Worm (Caenorhabditis elegans): ENCODE data around the gene dpy-8.

Gene dpy-8

ce11 chrX:5100738-5101379 lies 49.4 kb downstream of the dpy-8 start, which contains the start of gene vit-2 (continued):
- TF ChIP-seq nhr-90 (tag; optimal IDR thresholded peaks at IDR 0.05): peak; percentile 70
- peak; percentile 54; the same call in 1 of the 2 replicates for TF ChIP-seq ekl-4 (GFP tag; IDR thresholded peaks at IDR 0.05)
- TF ChIP-seq Y53G8AR.9 (GFP tag; conservative IDR thresholded peaks at IDR 0.05): peak; percentile 85; the same call in 1 of the 2 replicates
- TF ChIP-seq ztf-26 (tag; optimal IDR thresholded peaks at IDR 0.05): peak; percentile 7
- TF ChIP-seq snpc-3.4 (tag; optimal IDR thresholded peaks at IDR 0.05): no peak
- TF ChIP-seq F23B12.7 (tag; optimal IDR thresholded peaks at IDR 0.05; ENCODE audit: insufficient read depth): no peak
- no peak for TF ChIP-seq ama-1 (optimal IDR thresholded peaks at IDR 0.05)
- no peak for TF ChIP-seq ama-1 (GFP tag; optimal IDR thresholded peaks at IDR 0.05)
- TF ChIP-seq zfh-2 (GFP tag; conservative IDR thresholded peaks at IDR 0.05): peak; percentile 76
- TF ChIP-seq bed-1 (GFP tag; IDR thresholded peaks at IDR 0.05): 0 out of 2 replicates have a peak, but pooled peaks have one; percentile 53
- TF ChIP-seq tbp1 (GFP tag; optimal IDR thresholded peaks at IDR 0.05): peak; percentile 11
- no peak for TF ChIP-seq ceh-100 (GFP tag; IDR thresholded peaks at IDR 0.05)
- TF ChIP-seq dpl-1 (GFP tag; optimal IDR thresholded peaks at IDR 0.05): no peak
- no peak for TF ChIP-seq lag-1 (GFP tag; IDR thresholded peaks at IDR 0.05)
- TF ChIP-seq B0019.2 (GFP tag; conservative IDR thresholded peaks at IDR 0.05): no peak
- peak; percentile 79 for TF ChIP-seq nhr-80 (tag; optimal IDR thresholded peaks at IDR 0.05)
- TF ChIP-seq nhr-179 (tag; optimal IDR thresholded peaks at IDR 0.05): peak; percentile 47
- peak; percentile 45 for TF ChIP-seq atf-7 (tag; optimal IDR thresholded peaks at IDR 0.05)
- TF ChIP-seq athp-1 (tag; optimal IDR thresholded peaks at IDR 0.05): no peak
- TF ChIP-seq B0035.1 (tag; optimal IDR thresholded peaks at IDR 0.05): peak; percentile 25
- no peak for TF ChIP-seq F52B5.7 (tag; optimal IDR thresholded peaks at IDR 0.05)
- peak; percentile 44 for TF ChIP-seq chd-7 (tag; optimal IDR thresholded peaks at IDR 0.05)
- no peak for TF ChIP-seq cebp-1 (GFP tag; IDR thresholded peaks at IDR 0.05)
- TF ChIP-seq cebp-1 (tag; optimal IDR thresholded peaks at IDR 0.05): peak; percentile 59
- peak; percentile 45 for TF ChIP-seq ets-4 (GFP tag; optimal IDR thresholded peaks at IDR 0.05)
- TF ChIP-seq pbrm-1 (GFP tag; IDR thresholded peaks at IDR 0.05): peak; percentile 48; the same call in 1 of the 2 replicates

- TF ChIP-seq hlh-12 (tag; optimal IDR thresholded peaks at IDR 0.05) (no peak), chd-7 (tag; optimal IDR thresholded peaks at IDR 0.05) (no peak), K12H6.12 (tag; optimal IDR thresholded peaks at IDR 0.05) (no peak), D2030.7 (GFP tag; IDR thresholded peaks at IDR 0.05) (no peak), C06A6.2 (GFP tag; conservative IDR thresholded peaks at IDR 0.05) (no peak), rcor-1 (GFP tag; IDR thresholded peaks at IDR 0.05) (no peak), B0261.1 (tag; optimal IDR thresholded peaks at IDR 0.05) (no peak), ets-4 (GFP tag; optimal IDR thresholded peaks at IDR 0.05) (no peak), repo-1 (tag; optimal IDR thresholded peaks at IDR 0.05) (no peak), nfya-2 (GFP tag; IDR thresholded peaks at IDR 0.05) (no peak), akir-1 (GFP tag; optimal IDR thresholded peaks at IDR 0.05) (no peak), ccch-3 (GFP tag; optimal IDR thresholded peaks at IDR 0.05) (no peak), F23B12.7 (tag; optimal IDR thresholded peaks at IDR 0.05; ENCODE audit: insufficient read depth) (no peak), ceh-79 (tag; optimal IDR thresholded peaks at IDR 0.05) (no peak), B0019.2 (GFP tag; conservative IDR thresholded peaks at IDR 0.05) (no peak), Y53G8AR.9 (GFP tag; conservative IDR thresholded peaks at IDR 0.05) (no peak), somi-1 (GFP tag; optimal IDR thresholded peaks at IDR 0.05) (no peak), nhr-120 (GFP tag; IDR thresholded peaks at IDR 0.05) (no peak), hmg-20 (GFP tag; IDR thresholded peaks at IDR 0.05) (no peak), dpl-1 (GFP tag; optimal IDR thresholded peaks at IDR 0.05) (no peak)
Measured at ce11 chrX:5098935-5099334, 51.3 kb downstream of the dpy-8 start.

Measured in whole organism, young adult.